Worm (Caenorhabditis elegans) whole organism, L1 larva: ENCODE measurements around the gene prp-8.

ENCODE experiments used
- alr-1 ChIP-seq: fragments of 200-800 bp; sonication (Bioruptor generic); optimal IDR thresholded peaks from 2 replicates; lab custom pipeline; 2018; ENCODE audit warnings: borderline replicate concordance, mild to moderate bottlenecking, missing genetic modification characterization, missing compliant biosample characterization
- blmp-1 ChIP-seq: fragments of 150-350 bp; optimal IDR thresholded peaks from 2 replicates; lab custom pipeline; 2014; ENCODE audit warnings: missing biosample characterization, missing genetic modification characterization
- ceh-82 ChIP-seq, 3 experiments: fragments of 150-350 bp in 1 of 3; sonication (generic microtip) in 2 of 3; optimal IDR thresholded peaks; 2 replicates each; lab custom pipeline; 2014 to 2017; ENCODE audit warnings: missing biosample characterization in 3 of 3, missing genetic modification characterization in 3 of 3
- ces-1 ChIP-seq: fragments of 150-350 bp; optimal IDR thresholded peaks from 2 replicates; lab custom pipeline; 2014; ENCODE audit warnings: missing biosample characterization, missing genetic modification reagents, missing genetic modification characterization
- dsc-1 ChIP-seq: sonication (generic microtip); optimal IDR thresholded peaks from 2 replicates; lab custom pipeline; 2016; ENCODE audit warnings: mild to moderate bottlenecking, missing genetic modification characterization, missing compliant biosample characterization
- grh-1 ChIP-seq: fragments of 200-800 bp; sonication (Bioruptor generic); IDR thresholded peaks from 2 replicates; pipeline ENCODE4 v1.3.6; 2022; ENCODE audit warnings: missing genetic modification reagents, missing genetic modification characterization, missing compliant biosample characterization
- lin-13 ChIP-seq: fragments of 150-350 bp; optimal IDR thresholded peaks from 2 replicates; lab custom pipeline; 2014; ENCODE audit warnings: missing biosample characterization, missing genetic modification reagents, missing genetic modification characterization
- lir-3 ChIP-seq: sonication (generic microtip); optimal IDR thresholded peaks from 2 replicates; lab custom pipeline; 2016; ENCODE audit warnings: mild to moderate bottlenecking, missing genetic modification characterization, moderate library complexity, missing compliant biosample characterization; ENCODE audit not compliant: poor library complexity
- nhr-76 ChIP-seq: sonication (generic microtip); optimal IDR thresholded peaks from 2 replicates; lab custom pipeline; 2017; ENCODE audit warnings: missing biosample characterization, missing genetic modification characterization
- skn-1 ChIP-seq: fragments of 150-350 bp; optimal IDR thresholded peaks from 2 replicates; lab custom pipeline; 2014; ENCODE audit warnings: missing biosample characterization, missing genetic modification characterization
- snu-23 ChIP-seq: sonication (generic microtip); optimal IDR thresholded peaks from 2 replicates; lab custom pipeline; 2016; ENCODE audit warnings: missing genetic modification characterization, missing compliant biosample characterization
- ztf-4 ChIP-seq: fragments of 150-350 bp; optimal IDR thresholded peaks from 2 replicates; lab custom pipeline; 2014; ENCODE audit warnings: missing biosample characterization, missing genetic modification characterization

DNA sequence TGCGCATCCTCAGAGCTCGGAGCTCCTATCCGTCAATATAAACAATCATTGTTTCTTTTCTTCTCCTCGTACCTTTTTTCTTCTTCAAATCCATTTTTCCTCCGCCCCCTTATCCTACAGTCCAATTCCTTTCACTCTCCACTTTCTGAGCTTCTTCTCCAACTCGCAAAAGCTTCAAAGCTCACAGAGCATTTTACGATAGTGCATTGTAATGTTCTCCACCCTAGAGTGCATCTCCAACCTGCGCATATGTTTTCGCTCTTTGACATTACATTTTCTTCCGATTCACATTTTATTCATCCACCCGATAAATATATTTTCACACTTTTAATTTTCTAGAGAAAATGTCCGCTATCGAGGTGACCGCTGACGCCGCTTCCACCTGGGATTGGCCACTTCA is 26.4 kb upstream of the prp-8 start, which contains the start of gene hsp-12.2:
- no peak for TF ChIP-seq snu-23
- no peak for TF ChIP-seq blmp-1 (tag; lab: Kevin White, UChicago)
- no peak for TF ChIP-seq nhr-76 (tag; lab: Kevin White, UChicago)
- TF ChIP-seq dsc-1 (tag; lab: Kevin White, UChicago) = no peak
- no peak for TF ChIP-seq ces-1 (GFP tag; lab: Kevin White, UChicago)
- no peak for TF ChIP-seq alr-1 (tag; lab: Kevin White, UChicago)
- TF ChIP-seq skn-1 (tag; lab: Kevin White, UChicago) = no peak
- no peak for TF ChIP-seq lir-3 (tag; lab: Kevin White, UChicago)
- TF ChIP-seq lin-13 (GFP tag; lab: Kevin White, UChicago) = no peak
- no peak for TF ChIP-seq grh-1 (GFP tag; lab: Robert Waterston, UW)
- TF ChIP-seq ceh-82 (tag; optimal IDR thresholded peaks at IDR 0.05; lab: Kevin White, UChicago) = no peak
- no peak for TF ChIP-seq ztf-4
